Fruit fly (Drosophila melanogaster) whole organism, embryonic: ENCODE results near the gene CG6398.

Experiments used
- BtbVII ChIP-seq: fragments of 200-800 bp; sonication (Bioruptor generic); optimal IDR thresholded peaks from 3 replicates; lab custom pipeline; 2017; ENCODE audit warnings: missing biosample characterization, mild to moderate bottlenecking, missing genetic modification characterization
- C15 ChIP-seq: fragments of 200-800 bp; sonication (Bioruptor generic); IDR thresholded peaks from 3 replicates; pipeline ENCODE4 v1.3.6; 2022; ENCODE audit warnings: missing biosample characterization, missing genetic modification characterization
- CG10267 ChIP-seq: fragments of 200-800 bp; sonication (Bioruptor generic); optimal IDR thresholded peaks from 2 replicates; lab custom pipeline; 2018; ENCODE audit warnings: missing biosample characterization, mild to moderate bottlenecking, missing genetic modification characterization, moderate library complexity
- CG10431 ChIP-seq: fragments of 200-800 bp; sonication (Bioruptor generic); optimal IDR thresholded peaks from 3 replicates; lab custom pipeline; 2018; ENCODE audit warnings: missing biosample characterization, mild to moderate bottlenecking, missing genetic modification characterization
- CG12155 ChIP-seq: fragments of 200-800 bp; sonication (Bioruptor generic); optimal IDR thresholded peaks from 3 replicates; lab custom pipeline; 2016; ENCODE audit warnings: missing biosample characterization, missing genetic modification characterization
- CG12391 ChIP-seq: fragments of 200-800 bp; sonication (Bioruptor generic); optimal IDR thresholded peaks from 3 replicates; lab custom pipeline; 2018; ENCODE audit warnings: missing biosample characterization, mild to moderate bottlenecking, missing genetic modification characterization, moderate library complexity
- CG12942 ChIP-seq: fragments of 200-800 bp; sonication (Bioruptor generic); optimal IDR thresholded peaks from 3 replicates; lab custom pipeline; 2016; ENCODE audit warnings: missing biosample characterization, missing genetic modification characterization
- CG13424 ChIP-seq: fragments of 200-800 bp; sonication (Bioruptor generic); optimal IDR thresholded peaks from 2 replicates; lab custom pipeline; 2019; ENCODE audit warnings: missing biosample characterization, mild to moderate bottlenecking, missing genetic modification characterization, moderate library complexity
- CG13775 ChIP-seq: fragments of 200-800 bp; sonication (Bioruptor generic); optimal IDR thresholded peaks from 3 replicates; lab custom pipeline; 2017; ENCODE audit warnings: missing biosample characterization, mild to moderate bottlenecking, missing genetic modification characterization
- CG13894 ChIP-seq: fragments of 200-800 bp; sonication (Bioruptor generic); optimal IDR thresholded peaks from 3 replicates; lab custom pipeline; 2018; ENCODE audit warnings: missing biosample characterization, mild to moderate bottlenecking, missing genetic modification characterization, moderate library complexity
- CG14710 ChIP-seq: fragments of 200-800 bp; sonication (Bioruptor generic); optimal IDR thresholded peaks from 3 replicates; lab custom pipeline; 2019; ENCODE audit warnings: missing biosample characterization, mild to moderate bottlenecking, missing genetic modification characterization, moderate library complexity
- CG1529 ChIP-seq: fragments of 200-800 bp; sonication (Bioruptor generic); optimal IDR thresholded peaks from 3 replicates; lab custom pipeline; 2018; ENCODE audit warnings: missing biosample characterization, missing genetic modification characterization
- CG15479 ChIP-seq: fragments of 200-800 bp; sonication (Bioruptor generic); optimal IDR thresholded peaks from 3 replicates; lab custom pipeline; 2019; ENCODE audit warnings: missing biosample characterization, mild to moderate bottlenecking, missing genetic modification characterization, moderate library complexity
- CG17385 ChIP-seq: fragments of 200-800 bp; sonication (Bioruptor generic); optimal IDR thresholded peaks from 3 replicates; lab custom pipeline; 2018; ENCODE audit warnings: missing biosample characterization, mild to moderate bottlenecking, missing genetic modification characterization
- CG18599 ChIP-seq: fragments of 200-800 bp; sonication (Bioruptor generic); optimal IDR thresholded peaks from 3 replicates; lab custom pipeline; 2017; ENCODE audit warnings: missing biosample characterization, missing genetic modification characterization, mild to moderate bottlenecking, moderate library complexity, missing genetic modification reagents
- CG2120 ChIP-seq: fragments of 200-800 bp; sonication (Bioruptor generic); optimal IDR thresholded peaks from 3 replicates; lab custom pipeline; 2016; ENCODE audit warnings: missing biosample characterization, missing genetic modification characterization
- CG3065 ChIP-seq: fragments of 200-800 bp; sonication (Bioruptor generic); optimal IDR thresholded peaks from 2 replicates; lab custom pipeline; 2016; ENCODE audit warnings: missing biosample characterization, missing genetic modification characterization
- CG3847 ChIP-seq: fragments of 200-800 bp; sonication (Bioruptor generic); IDR thresholded peaks from 2 replicates; pipeline ENCODE4 v1.3.6; 2022; ENCODE audit warnings: missing biosample characterization, missing genetic modification characterization
- CG4617 ChIP-seq: fragments of 200-800 bp; sonication (Bioruptor generic); optimal IDR thresholded peaks from 3 replicates; lab custom pipeline; 2016; ENCODE audit warnings: missing biosample characterization, missing genetic modification characterization, borderline replicate concordance
- CG4707 ChIP-seq: fragments of 200-800 bp; sonication (Bioruptor generic); optimal IDR thresholded peaks from 2 replicates; lab custom pipeline; 2018; ENCODE audit warnings: missing biosample characterization, mild to moderate bottlenecking, missing genetic modification characterization, moderate library complexity
- CG8089 ChIP-seq: fragments of 200-800 bp; sonication (Bioruptor generic); optimal IDR thresholded peaks from 3 replicates; lab custom pipeline; 2016; ENCODE audit warnings: missing biosample characterization, missing genetic modification characterization
- CG8924 ChIP-seq: fragments of 200-800 bp; optimal IDR thresholded peaks from 3 replicates; lab custom pipeline; 2019; ENCODE audit warnings: missing biosample characterization, mild to moderate bottlenecking, missing genetic modification characterization, moderate library complexity
- Dbx ChIP-seq: fragments of 200-800 bp; sonication (Bioruptor generic); IDR thresholded peaks from 3 replicates; pipeline ENCODE4 v1.3.6; 2022; ENCODE audit warnings: missing biosample characterization, missing genetic modification characterization
- Dek ChIP-seq: fragments of 200-800 bp; sonication (Bioruptor generic); optimal IDR thresholded peaks from 3 replicates; lab custom pipeline; 2019; ENCODE audit warnings: missing biosample characterization, mild to moderate bottlenecking, missing genetic modification characterization, moderate library complexity
- Hmx ChIP-seq: fragments of 200-800 bp; sonication (Bioruptor generic); optimal IDR thresholded peaks from 2 replicates; lab custom pipeline; 2016; ENCODE audit warnings: missing biosample characterization, missing genetic modification characterization
- Mad ChIP-seq: fragments of 200-800 bp; sonication (Bioruptor generic); optimal IDR thresholded peaks from 2 replicates; lab custom pipeline; 2016; ENCODE audit warnings: missing biosample characterization, missing genetic modification characterization
- Nf-YB ChIP-seq: fragments of 200-800 bp; sonication (Bioruptor generic); optimal IDR thresholded peaks from 3 replicates; lab custom pipeline; 2019; ENCODE audit warnings: missing biosample characterization, mild to moderate bottlenecking, missing genetic modification characterization, moderate library complexity
- Rx ChIP-seq: fragments of 200-800 bp; sonication (Bioruptor generic); IDR thresholded peaks from 2 replicates; pipeline ENCODE4 v1.3.6; 2022; ENCODE audit warnings: missing biosample characterization, missing genetic modification characterization
- YL-1 ChIP-seq: fragments of 200-800 bp; sonication (Bioruptor generic); optimal IDR thresholded peaks from 3 replicates; lab custom pipeline; 2017; ENCODE audit warnings: missing biosample characterization, mild to moderate bottlenecking, missing genetic modification characterization
- ash1 ChIP-seq: fragments of 200-800 bp; sonication (Bioruptor generic); optimal IDR thresholded peaks from 2 replicates; lab custom pipeline; 2018; ENCODE audit warnings: missing biosample characterization, mild to moderate bottlenecking, missing genetic modification characterization
- az2 ChIP-seq: fragments of 200-800 bp; sonication (Bioruptor generic); optimal IDR thresholded peaks from 3 replicates; lab custom pipeline; 2016; ENCODE audit warnings: missing biosample characterization, missing genetic modification characterization
- caup ChIP-seq: fragments of 200-800 bp; sonication (Bioruptor generic); optimal IDR thresholded peaks from 3 replicates; lab custom pipeline; 2017; ENCODE audit warnings: missing biosample characterization, mild to moderate bottlenecking, missing genetic modification characterization, moderate library complexity; ENCODE audit not compliant: severe bottlenecking
- disco-r ChIP-seq: fragments of 200-800 bp; sonication (Bioruptor generic); optimal IDR thresholded peaks from 2 replicates; lab custom pipeline; 2016; ENCODE audit warnings: missing biosample characterization, missing genetic modification characterization
- dpn ChIP-seq, 2 experiments: fragments of 200-800 bp; sonication (Bioruptor generic); optimal IDR thresholded peaks; 3 replicates each; lab custom pipeline; 2016; ENCODE audit warnings: missing biosample characterization in 2 of 2, missing genetic modification characterization in 2 of 2
- ewg ChIP-seq: fragments of 200-800 bp; sonication (Bioruptor generic); optimal IDR thresholded peaks from 3 replicates; lab custom pipeline; 2017; ENCODE audit warnings: mild to moderate bottlenecking, missing biosample characterization, missing genetic modification reagents, missing genetic modification characterization
- fd102C ChIP-seq: fragments of 200-800 bp; sonication (Bioruptor generic); optimal IDR thresholded peaks from 2 replicates; lab custom pipeline; 2018; ENCODE audit warnings: missing biosample characterization, mild to moderate bottlenecking, missing genetic modification characterization, moderate library complexity
- gt ChIP-seq: fragments of 200-800 bp; sonication (Bioruptor generic); IDR thresholded peaks from 2 replicates; pipeline ENCODE4 v1.3.6; 2022; ENCODE audit warnings: missing biosample characterization, missing genetic modification characterization
- h ChIP-seq: fragments of >200 bp; optimal IDR thresholded peaks from 2 replicates; lab custom pipeline; 2017
- ind ChIP-seq: fragments of 200-800 bp; sonication (Bioruptor generic); optimal IDR thresholded peaks from 3 replicates; lab custom pipeline; 2016; ENCODE audit warnings: missing biosample characterization, missing genetic modification characterization
- lola ChIP-seq, 3 experiments: fragments of >200 bp in 2 of 3; fragments of 200-800 bp in 1 of 3; sonication (Bioruptor generic) in 1 of 3; optimal IDR thresholded peaks; 2 replicates each; lab custom pipeline; 2017 to 2019; ENCODE audit warnings: missing biosample characterization in 3 of 3, missing genetic modification characterization in 3 of 3, mild to moderate bottlenecking in 1 of 3, moderate library complexity in 1 of 3
- p53 ChIP-seq: fragments of 200-800 bp; sonication (Bioruptor generic); optimal IDR thresholded peaks from 2 replicates; lab custom pipeline; 2016; ENCODE audit warnings: missing biosample characterization, missing genetic modification characterization
- repo ChIP-seq: fragments of 200-800 bp; sonication (Bioruptor generic); optimal IDR thresholded peaks from 2 replicates; lab custom pipeline; 2016; ENCODE audit warnings: missing biosample characterization, missing genetic modification characterization
- run ChIP-seq: fragments of 200-800 bp; sonication (Bioruptor generic); optimal IDR thresholded peaks from 3 replicates; lab custom pipeline; 2018; ENCODE audit warnings: missing biosample characterization, mild to moderate bottlenecking, missing genetic modification characterization
- sd ChIP-seq: fragments of 200-800 bp; sonication (Bioruptor generic); optimal IDR thresholded peaks from 3 replicates; lab custom pipeline; 2018; ENCODE audit warnings: missing biosample characterization, mild to moderate bottlenecking, missing genetic modification characterization, moderate library complexity
- stwl ChIP-seq: fragments of 200-800 bp; sonication (Bioruptor generic); optimal IDR thresholded peaks from 3 replicates; lab custom pipeline; 2018; ENCODE audit warnings: missing biosample characterization, mild to moderate bottlenecking, missing genetic modification characterization, moderate library complexity
- tup ChIP-seq: fragments of 200-800 bp; sonication (Bioruptor generic); optimal IDR thresholded peaks from 2 replicates; lab custom pipeline; 2016; ENCODE audit warnings: missing biosample characterization, mild to moderate bottlenecking, missing genetic modification characterization, moderate library complexity
- wek ChIP-seq: fragments of 200-800 bp; sonication (Bioruptor generic); optimal IDR thresholded peaks from 3 replicates; lab custom pipeline; 2018; ENCODE audit warnings: missing biosample characterization, mild to moderate bottlenecking, missing genetic modification characterization, moderate library complexity
- zen2 ChIP-seq: fragments of 200-800 bp; sonication (Bioruptor generic); IDR thresholded peaks from 3 replicates; pipeline ENCODE4 v1.3.6; 2022; ENCODE audit warnings: missing biosample characterization, missing genetic modification characterization; ENCODE audit not compliant: partially characterized antibody
- zfh1 ChIP-seq: fragments of 200-800 bp; sonication (Bioruptor generic); IDR thresholded peaks from 3 replicates; pipeline ENCODE4 v1.3.6; 2022; ENCODE audit warnings: missing biosample characterization, missing genetic modification characterization

Gene CG6398

DNA sequence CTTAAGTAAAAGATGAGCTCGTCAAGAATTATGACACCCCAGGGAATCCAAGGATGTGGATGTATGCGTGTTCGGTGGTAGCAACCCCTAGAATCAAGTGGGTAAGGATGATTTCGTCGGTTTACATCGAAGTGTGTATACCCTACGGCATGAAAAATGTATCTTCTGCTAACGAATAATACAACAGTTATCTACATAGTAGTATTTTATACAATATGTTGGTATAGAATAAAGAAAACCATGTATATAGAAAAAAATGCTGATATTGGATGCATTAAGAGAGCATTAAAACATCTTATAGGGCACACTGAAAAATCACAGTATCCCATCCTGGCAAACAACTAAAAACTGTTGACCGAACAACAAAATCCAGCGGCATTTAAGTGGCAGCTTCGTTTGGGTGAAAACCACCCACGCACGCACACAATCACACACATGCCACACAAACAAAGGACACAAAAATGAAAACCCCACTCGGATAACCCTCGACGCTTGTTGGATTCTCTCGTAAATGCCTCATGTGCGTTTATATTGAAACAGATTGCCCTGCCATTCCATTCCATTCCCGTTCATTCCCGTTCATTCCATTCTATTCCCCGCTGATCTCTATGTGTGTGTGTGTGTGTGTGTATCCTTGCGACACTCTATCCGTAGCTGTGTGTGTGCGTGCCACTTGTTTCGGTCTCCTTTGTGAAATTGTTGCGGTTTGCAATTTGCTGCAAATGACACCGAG, 31.4 kb upstream of the CG6398 start (continued):
- peak in 1 of 3 experiments; percentile 64 for TF ChIP-seq lola (GFP tag; optimal IDR thresholded peaks at IDR 0.05; lab: Kevin White, UChicago)
- TF ChIP-seq CG17385 (GFP tag; lab: Kevin White, UChicago), result peak; percentile 4
- TF ChIP-seq CG3065 (GFP tag; lab: Kevin White, UChicago), result no peak
- TF ChIP-seq zen2, result no peak
- TF ChIP-seq CG2120 (GFP tag; lab: Kevin White, UChicago), result peak; percentile 7
- no peak for TF ChIP-seq Hmx (GFP tag; lab: Kevin White, UChicago)
- TF ChIP-seq YL-1, result no peak
- TF ChIP-seq CG8924 (tag; lab: Kevin White, UChicago), result peak; percentile 47
- no peak for TF ChIP-seq CG1529 (GFP tag; lab: Kevin White, UChicago)
- TF ChIP-seq disco-r (GFP tag; lab: Kevin White, UChicago), result no peak
- TF ChIP-seq dpn (GFP tag; optimal IDR thresholded peaks at IDR 0.05; lab: Kevin White, UChicago), result no peak
- TF ChIP-seq CG18599, result peak; percentile 32
- no peak for TF ChIP-seq stwl
- no peak for TF ChIP-seq sd (tag; lab: Kevin White, UChicago)
- TF ChIP-seq repo (GFP tag; lab: Kevin White, UChicago), result no peak
- no peak for TF ChIP-seq run (tag; lab: Kevin White, UChicago)
- TF ChIP-seq C15 (GFP tag; lab: Robert Waterston, UW), result no peak
- no peak for TF ChIP-seq CG4617 (GFP tag; lab: Kevin White, UChicago)
- TF ChIP-seq p53 (GFP tag; lab: Kevin White, UChicago), result no peak
- TF ChIP-seq caup (GFP tag; lab: Kevin White, UChicago), result no peak
- TF ChIP-seq tup (GFP tag; lab: Kevin White, UChicago), result no peak
- TF ChIP-seq CG10431 (GFP tag; lab: Kevin White, UChicago), result no peak
- TF ChIP-seq CG12942 (GFP tag; lab: Kevin White, UChicago), result no peak
- no peak for TF ChIP-seq fd102C (GFP tag; lab: Kevin White, UChicago)
- TF ChIP-seq ash1, result no peak
- TF ChIP-seq CG3847 (GFP tag; lab: Robert Waterston, UW), result no peak
- TF ChIP-seq CG13894 (tag; lab: Kevin White, UChicago), result no peak
- no peak for TF ChIP-seq Mad (GFP tag; lab: Kevin White, UChicago)
- TF ChIP-seq Rx (GFP tag; lab: Robert Waterston, UW), result no peak
- peak; percentile 24 for TF ChIP-seq CG15479
- peak; percentile 28 for TF ChIP-seq CG10267
- TF ChIP-seq Dek (tag; lab: Kevin White, UChicago), result no peak
- no peak for TF ChIP-seq Dbx
- no peak for TF ChIP-seq CG8089 (GFP tag; lab: Kevin White, UChicago)
- TF ChIP-seq BtbVII, result no peak
- TF ChIP-seq Nf-YB (GFP tag; lab: Kevin White, UChicago), result no peak
- TF ChIP-seq ind (GFP tag; lab: Kevin White, UChicago), result peak; percentile 13
- peak; percentile 41 for TF ChIP-seq CG14710 (tag; lab: Kevin White, UChicago)
- no peak for TF ChIP-seq h
- TF ChIP-seq CG12155 (GFP tag; lab: Kevin White, UChicago), result no peak
- 0 out of 3 replicates have a peak, but pooled peaks have one; percentile 7 for TF ChIP-seq zfh1 (GFP tag; lab: Robert Waterston, UW)
- peak; percentile 38 for TF ChIP-seq CG13424
- TF ChIP-seq gt (GFP tag; lab: Robert Waterston, UW), result no peak
- TF ChIP-seq wek (GFP tag; lab: Kevin White, UChicago), result no peak
- TF ChIP-seq CG12391 (tag; lab: Kevin White, UChicago), result peak; percentile 47
- TF ChIP-seq ewg (GFP tag; lab: Kevin White, UChicago), result no peak
- peak; percentile 27 for TF ChIP-seq az2 (GFP tag; lab: Kevin White, UChicago)
- TF ChIP-seq CG13775, result no peak
- no peak for TF ChIP-seq CG4707 (GFP tag; lab: Kevin White, UChicago)
